Fruit fly (Drosophila melanogaster) whole organism, pupa: ENCODE results near the gene lute.

ENCODE experiments used
- CG10348 ChIP-seq: fragments of 200-800 bp; sonication (Bioruptor generic); IDR thresholded peaks from 2 replicates; pipeline ENCODE4 v1.3.6; 2022; ENCODE audit warnings: missing biosample characterization, missing genetic modification characterization
- CG12605 ChIP-seq: fragments of 200-800 bp; sonication (Bioruptor generic); IDR thresholded peaks from 2 replicates; pipeline ENCODE4 v1.3.6; 2022; ENCODE audit warnings: missing biosample characterization, missing genetic modification characterization
- CG13204 ChIP-seq: fragments of 200-800 bp; sonication (Bioruptor generic); optimal IDR thresholded peaks from 2 replicates; lab custom pipeline; 2018; ENCODE audit warnings: missing biosample characterization, mild to moderate bottlenecking, missing genetic modification characterization, moderate library complexity
- CG14655 ChIP-seq: fragments of 200-800 bp; sonication (Bioruptor generic); optimal IDR thresholded peaks from 3 replicates; lab custom pipeline; 2017; ENCODE audit warnings: mild to moderate bottlenecking, missing biosample characterization, missing genetic modification reagents, missing genetic modification characterization
- CG15710 ChIP-seq: fragments of 200-800 bp; sonication (Bioruptor generic); optimal IDR thresholded peaks from 2 replicates; lab custom pipeline; 2018; ENCODE audit warnings: missing biosample characterization, mild to moderate bottlenecking, missing genetic modification characterization, moderate library complexity
- CG17806 ChIP-seq: fragments of 200-800 bp; sonication (Bioruptor generic); optimal IDR thresholded peaks from 2 replicates; lab custom pipeline; 2018; ENCODE audit warnings: missing biosample characterization, mild to moderate bottlenecking, missing genetic modification characterization, moderate library complexity
- CG32121 ChIP-seq: fragments of 200-800 bp; sonication (Bioruptor generic); IDR thresholded peaks from 2 replicates; pipeline ENCODE4 v1.3.6; 2022; ENCODE audit warnings: missing biosample characterization, missing genetic modification characterization
- CG34367 ChIP-seq: fragments of 200-800 bp; sonication (Bioruptor generic); optimal IDR thresholded peaks from 2 replicates; lab custom pipeline; 2018; ENCODE audit warnings: missing biosample characterization, mild to moderate bottlenecking, missing genetic modification characterization
- CG4496 ChIP-seq: fragments of 200-800 bp; sonication (Bioruptor generic); IDR thresholded peaks from 3 replicates; pipeline ENCODE4 v1.3.6; 2022; ENCODE audit warnings: missing biosample characterization, missing genetic modification characterization
- CG8159 ChIP-seq: fragments of 200-800 bp; sonication (Bioruptor generic); optimal IDR thresholded peaks from 3 replicates; lab custom pipeline; 2018; ENCODE audit warnings: missing biosample characterization, mild to moderate bottlenecking, missing genetic modification characterization, moderate library complexity
- CG8301 ChIP-seq: fragments of 200-800 bp; sonication (Bioruptor generic); optimal IDR thresholded peaks from 2 replicates; lab custom pipeline; 2018; ENCODE audit warnings: missing biosample characterization, mild to moderate bottlenecking, missing genetic modification characterization
- CG9948 ChIP-seq: fragments of 200-800 bp; sonication (Bioruptor generic); optimal IDR thresholded peaks from 2 replicates; lab custom pipeline; 2018; ENCODE audit warnings: missing biosample characterization, mild to moderate bottlenecking, missing genetic modification characterization, moderate library complexity
- D1 ChIP-seq: fragments of 200-800 bp; sonication (Bioruptor generic); optimal IDR thresholded peaks from 2 replicates; lab custom pipeline; 2018; ENCODE audit warnings: missing biosample characterization, mild to moderate bottlenecking, missing genetic modification characterization, moderate library complexity
- EcR ChIP-seq: fragments of 200-800 bp; sonication (Bioruptor generic); optimal IDR thresholded peaks from 3 replicates; lab custom pipeline; 2019; ENCODE audit warnings: missing biosample characterization, missing genetic modification characterization, mild to moderate bottlenecking, moderate library complexity, missing genetic modification reagents
- Ets98B ChIP-seq: fragments of 200-800 bp; sonication (Bioruptor generic); IDR thresholded peaks from 2 replicates; pipeline ENCODE4 v1.3.6; 2022; ENCODE audit warnings: missing biosample characterization, missing genetic modification characterization
- Pif1A ChIP-seq: fragments of 200-800 bp; sonication (Bioruptor generic); optimal IDR thresholded peaks from 3 replicates; lab custom pipeline; 2016; ENCODE audit warnings: missing biosample characterization, missing genetic modification characterization
- Pif1B ChIP-seq: fragments of 200-800 bp; sonication (Bioruptor generic); optimal IDR thresholded peaks from 3 replicates; lab custom pipeline; 2016; ENCODE audit warnings: missing biosample characterization, missing genetic modification characterization
- Snoo ChIP-seq: fragments of 200-800 bp; sonication (Bioruptor generic); optimal IDR thresholded peaks from 3 replicates; lab custom pipeline; 2017; ENCODE audit warnings: missing biosample characterization, mild to moderate bottlenecking, missing genetic modification characterization, inconsistent platforms
- fd96Ca ChIP-seq: fragments of 200-800 bp; sonication (Bioruptor generic); IDR thresholded peaks from 3 replicates; pipeline ENCODE4 v1.3.6; 2022; ENCODE audit warnings: missing biosample characterization, missing genetic modification characterization
- gl ChIP-seq: fragments of 200-800 bp; sonication (Bioruptor generic); optimal IDR thresholded peaks from 2 replicates; lab custom pipeline; 2018; ENCODE audit warnings: missing biosample characterization, mild to moderate bottlenecking, missing genetic modification characterization
- rn ChIP-seq: fragments of 200-800 bp; sonication (Bioruptor generic); IDR thresholded peaks from 2 replicates; pipeline ENCODE4 v1.3.6; 2022; ENCODE audit warnings: missing biosample characterization, missing genetic modification characterization

lute gene

dm6 chr3R:17394318-17395188 is 14.8 kb downstream of the lute start, which contains the start of gene CREG:
TSS of gene CREG (minus strand) at chr3R:17394640.
- TF ChIP-seq gl (tag; lab: Kevin White, UChicago) (no peak), CG4496 (GFP tag; lab: Robert Waterston, UW) (no peak), EcR (peak; percentile 85), CG15710 (tag; lab: Kevin White, UChicago) (peak; percentile 23), Pif1B (peak; percentile 18), Snoo (tag; lab: Kevin White, UChicago) (peak; percentile 46), CG32121 (GFP tag; lab: Robert Waterston, UW) (no peak), CG17806 (tag; lab: Kevin White, UChicago) (no peak), D1 (tag; lab: Kevin White, UChicago) (peak; percentile 24), Pif1A (GFP tag; lab: Kevin White, UChicago) (peak; percentile 32), CG14655 (GFP tag; lab: Kevin White, UChicago) (peak; percentile 53), rn (no peak), CG8159 (tag; lab: Kevin White, UChicago) (peak; percentile 41), CG9948 (peak; percentile 11), Ets98B (GFP tag; lab: Robert Waterston, UW) (0 out of 2 replicates have a peak, but pooled peaks have one; percentile 24), CG10348 (GFP tag; lab: Robert Waterston, UW) (no peak), CG8301 (tag; lab: Kevin White, UChicago) (peak; percentile 38), CG12605 (GFP tag; lab: Robert Waterston, UW) (0 out of 2 replicates have a peak, but pooled peaks have one; percentile 7), CG34367 (no peak), CG13204 (GFP tag; lab: Kevin White, UChicago) (no peak), fd96Ca (GFP tag; lab: Robert Waterston, UW) (no peak)

DNA sequence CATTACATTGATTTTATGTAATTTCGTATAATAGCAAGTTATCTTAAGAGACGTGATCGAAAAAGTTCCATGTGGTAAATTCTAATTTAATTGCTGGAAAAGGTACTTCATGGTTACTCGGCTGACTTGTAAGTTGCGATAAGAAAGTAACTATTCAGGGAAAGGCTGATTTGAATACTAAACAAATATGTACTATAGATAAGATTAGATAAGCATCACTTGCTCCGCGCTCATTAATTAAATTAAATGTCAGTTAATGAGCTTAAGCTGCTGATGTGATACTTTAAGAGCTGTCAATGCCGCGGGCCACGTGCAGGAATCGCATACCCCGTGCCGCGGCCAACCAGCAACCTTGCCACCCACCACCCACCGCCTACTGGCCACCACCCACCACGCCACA is 20.4 kb downstream of the lute start:
- TF ChIP-seq Pif1A (GFP tag; lab: Kevin White, UChicago) = no peak
- TF ChIP-seq CG8159 (tag; lab: Kevin White, UChicago) = no peak
- TF ChIP-seq CG10348 (GFP tag; lab: Robert Waterston, UW) = no peak
- no peak for TF ChIP-seq Ets98B (GFP tag; lab: Robert Waterston, UW)
- no peak for TF ChIP-seq Pif1B
- TF ChIP-seq EcR = no peak

dm6 chr3R:17400675-17401118 is 21.0 kb downstream of the lute start:
- TF ChIP-seq CG34367 = peak; percentile 27
- TF ChIP-seq CG13204 (GFP tag; lab: Kevin White, UChicago) = no peak
- peak; percentile 75 for TF ChIP-seq CG17806 (tag; lab: Kevin White, UChicago)
- no peak for TF ChIP-seq rn
- TF ChIP-seq CG15710 (tag; lab: Kevin White, UChicago) = peak; percentile 48
- no peak for TF ChIP-seq Snoo (tag; lab: Kevin White, UChicago)
- TF ChIP-seq gl (tag; lab: Kevin White, UChicago) = peak; percentile 44
- peak; percentile 69 for TF ChIP-seq CG9948
- TF ChIP-seq fd96Ca (GFP tag; lab: Robert Waterston, UW) = no peak
- TF ChIP-seq Ets98B (GFP tag; lab: Robert Waterston, UW) = peak; percentile 36; the same call in 1 of the 2 replicates
- TF ChIP-seq CG10348 (GFP tag; lab: Robert Waterston, UW) = no peak
- TF ChIP-seq EcR = no peak
- TF ChIP-seq D1 (tag; lab: Kevin White, UChicago) = peak; percentile 17
- peak; percentile 66; the same call in 1 of the 3 replicates for TF ChIP-seq CG4496 (GFP tag; lab: Robert Waterston, UW)
- peak; percentile 59 for TF ChIP-seq CG32121 (GFP tag; lab: Robert Waterston, UW)
- peak; percentile 50 for TF ChIP-seq Pif1B
- peak; percentile 83 for TF ChIP-seq Pif1A (GFP tag; lab: Kevin White, UChicago)
- peak; percentile 58 for TF ChIP-seq CG12605 (GFP tag; lab: Robert Waterston, UW)
- peak; percentile 84 for TF ChIP-seq CG8301 (tag; lab: Kevin White, UChicago)
- peak; percentile 78 for TF ChIP-seq CG8159 (tag; lab: Kevin White, UChicago)
- peak; percentile 83 for TF ChIP-seq CG14655 (GFP tag; lab: Kevin White, UChicago)

DNA sequence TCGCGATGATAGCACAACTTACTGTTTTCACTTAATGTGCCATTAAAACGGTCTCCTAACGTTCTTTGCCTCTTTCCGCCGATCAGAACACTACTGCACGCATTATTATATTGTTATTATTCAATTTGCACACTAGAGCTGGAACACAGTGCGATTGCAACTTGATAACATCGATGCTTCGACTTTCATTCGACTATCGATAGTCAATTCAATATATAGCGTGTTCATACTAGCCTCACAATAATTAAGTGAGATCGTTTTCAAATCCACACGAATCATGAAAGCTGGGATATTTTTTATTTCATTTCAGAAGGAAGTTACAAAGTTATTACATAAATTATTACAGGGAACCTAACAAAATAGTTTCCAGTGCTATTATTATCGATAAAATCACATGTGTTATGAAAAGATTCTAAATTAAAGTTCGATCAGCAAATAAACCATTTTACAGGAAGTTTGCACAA is 21.6 kb downstream of the lute start:
- TF ChIP-seq CG4496 (GFP tag; lab: Robert Waterston, UW) (peak; percentile 57; the same call in 1 of the 3 replicates), Ets98B (GFP tag; lab: Robert Waterston, UW) (peak; percentile 37; the same call in 1 of the 2 replicates), D1 (tag; lab: Kevin White, UChicago) (peak; percentile 8), CG10348 (GFP tag; lab: Robert Waterston, UW) (no peak), CG15710 (tag; lab: Kevin White, UChicago) (no peak), CG8301 (tag; lab: Kevin White, UChicago) (no peak), Snoo (tag; lab: Kevin White, UChicago) (peak; percentile 7), Pif1A (GFP tag; lab: Kevin White, UChicago) (no peak), CG9948 (no peak), EcR (no peak), CG14655 (GFP tag; lab: Kevin White, UChicago) (no peak), CG8159 (tag; lab: Kevin White, UChicago) (no peak), fd96Ca (GFP tag; lab: Robert Waterston, UW) (no peak), CG34367 (no peak), CG32121 (GFP tag; lab: Robert Waterston, UW) (peak; percentile 31; the same call in 1 of the 2 replicates), rn (no peak), CG17806 (tag; lab: Kevin White, UChicago) (no peak), gl (tag; lab: Kevin White, UChicago) (no peak), CG13204 (GFP tag; lab: Kevin White, UChicago) (no peak), CG12605 (GFP tag; lab: Robert Waterston, UW) (no peak), Pif1B (no peak)
- TF ChIP-seq, all 21 proteins: peak for 5
